Fruit fly (Drosophila melanogaster) whole organism, wandering third instar larva: ENCODE measurements around the gene Cypl.
A peak's percentile ranks its signal among the peaks of the same experiment; 100 is the strongest.

Source experiments
- Abd-B ChIP-seq: fragments of >200 bp; optimal IDR thresholded peaks from 2 replicates; lab custom pipeline; 2017; ENCODE audit warnings: missing biosample characterization, missing genetic modification characterization
- CG32264 ChIP-seq: fragments of 200-800 bp; sonication (Bioruptor generic); optimal IDR thresholded peaks from 2 replicates; lab custom pipeline; 2016; ENCODE audit warnings: missing biosample characterization, missing genetic modification characterization
- CG9705 ChIP-seq: fragments of 200-800 bp; sonication (Bioruptor generic); optimal IDR thresholded peaks from 2 replicates; lab custom pipeline; 2018; ENCODE audit warnings: missing biosample characterization, mild to moderate bottlenecking, missing genetic modification characterization
- CrebA ChIP-seq: fragments of 200-800 bp; sonication (Bioruptor generic); optimal IDR thresholded peaks from 2 replicates; lab custom pipeline; 2016; ENCODE audit warnings: missing biosample characterization, mild to moderate bottlenecking, missing genetic modification characterization, borderline replicate concordance
- Dfd ChIP-seq: fragments of >200 bp; optimal IDR thresholded peaks from 2 replicates; lab custom pipeline; 2017; ENCODE audit warnings: missing biosample characterization, missing genetic modification characterization
- Dif ChIP-seq: fragments of 200-275, 200-300 bp; sonication (Bioruptor generic); optimal IDR thresholded peaks from 2 replicates; lab custom pipeline; 2018; ENCODE audit warnings: missing biosample characterization, missing genetic modification characterization; ENCODE audit not compliant: partially characterized antibody
- GATAd ChIP-seq: sonication (Bioruptor generic); optimal IDR thresholded peaks from 2 replicates; lab custom pipeline; 2016; ENCODE audit warnings: missing biosample characterization, missing genetic modification characterization
- HLH106 ChIP-seq: fragments of 200-800 bp; optimal IDR thresholded peaks from 3 replicates; lab custom pipeline; 2019; ENCODE audit warnings: missing biosample characterization, mild to moderate bottlenecking, missing genetic modification characterization, moderate library complexity
- Hnf4 ChIP-seq: fragments of 200-800 bp; sonication (Bioruptor generic); optimal IDR thresholded peaks from 2 replicates; lab custom pipeline; 2016; ENCODE audit warnings: missing biosample characterization, mild to moderate bottlenecking, missing genetic modification characterization
- Hr78 ChIP-seq: fragments of >200 bp; optimal IDR thresholded peaks from 2 replicates; lab custom pipeline; 2017; ENCODE audit warnings: missing biosample characterization, missing genetic modification characterization
- Hr83 ChIP-seq: fragments of 200-300 bp; sonication (Bioruptor generic); optimal IDR thresholded peaks from 2 replicates; lab custom pipeline; 2016; ENCODE audit warnings: missing biosample characterization, mild to moderate bottlenecking, missing genetic modification characterization, moderate library complexity; ENCODE audit not compliant: poor library complexity, severe bottlenecking
- Jra ChIP-seq: sonication (Bioruptor generic); optimal IDR thresholded peaks from 2 replicates; lab custom pipeline; 2016; ENCODE audit warnings: missing biosample characterization, missing genetic modification characterization
- Mio ChIP-seq: sonication (Bioruptor generic); optimal IDR thresholded peaks from 2 replicates; lab custom pipeline; 2016; ENCODE audit warnings: missing biosample characterization, missing genetic modification characterization
- Myc ChIP-seq: fragments of >200 bp; optimal IDR thresholded peaks from 2 replicates; lab custom pipeline; 2017
- OdsH ChIP-seq: fragments of 200-800 bp; sonication (Bioruptor generic); optimal IDR thresholded peaks from 2 replicates; lab custom pipeline; 2016; ENCODE audit warnings: missing biosample characterization, mild to moderate bottlenecking, missing genetic modification characterization
- Sp1 ChIP-seq: fragments of 200-800 bp; sonication (Bioruptor generic); optimal IDR thresholded peaks from 3 replicates; lab custom pipeline; 2019; ENCODE audit warnings: missing biosample characterization, mild to moderate bottlenecking, missing genetic modification characterization, moderate library complexity
- Vsx2 ChIP-seq: fragments of 200-300, 225-300 bp; sonication (Bioruptor generic); optimal IDR thresholded peaks from 2 replicates; lab custom pipeline; 2018; ENCODE audit warnings: missing biosample characterization, missing genetic modification characterization; ENCODE audit not compliant: partially characterized antibody
- br ChIP-seq: fragments of 200-800 bp; sonication (Bioruptor generic); optimal IDR thresholded peaks from 2 replicates; lab custom pipeline; 2016; ENCODE audit warnings: missing biosample characterization, missing genetic modification characterization
- brk ChIP-seq: fragments of 200-800 bp; sonication (Bioruptor generic); optimal IDR thresholded peaks from 2 replicates; lab custom pipeline; 2016; ENCODE audit warnings: missing biosample characterization, mild to moderate bottlenecking, missing genetic modification characterization
- dl ChIP-seq, 2 experiments: fragments of 175-275, 200-275 bp in 1 of 2; fragments of 200-275 bp in 1 of 2; sonication (Bioruptor generic); optimal IDR thresholded peaks; lab custom pipeline; 2018; ENCODE audit warnings: mild to moderate bottlenecking in 2 of 2, missing biosample characterization in 2 of 2, missing genetic modification characterization in 2 of 2, moderate library complexity in 2 of 2; ENCODE audit not compliant: partially characterized antibody in 2 of 2, insufficient read depth in 1 of 2
- dmrt93B ChIP-seq: fragments of 200-800 bp; sonication (Bioruptor generic); optimal IDR thresholded peaks from 2 replicates; lab custom pipeline; 2018; ENCODE audit warnings: missing biosample characterization, mild to moderate bottlenecking, missing genetic modification characterization
- dsf ChIP-seq: sonication (Bioruptor generic); optimal IDR thresholded peaks from 2 replicates; lab custom pipeline; 2016; ENCODE audit warnings: missing biosample characterization, missing genetic modification characterization, borderline replicate concordance
- ey ChIP-seq: fragments of 200-800 bp; sonication (Bioruptor generic); optimal IDR thresholded peaks from 2 replicates; lab custom pipeline; 2016; ENCODE audit warnings: missing biosample characterization, missing genetic modification characterization
- foxo ChIP-seq, 2 experiments: fragments of 200-800 bp; sonication (Bioruptor generic); optimal IDR thresholded peaks; 2 replicates in 1 of 2; 3 replicates in 1 of 2; lab custom pipeline; 2016 to 2017; ENCODE audit warnings: missing biosample characterization in 2 of 2, missing genetic modification characterization in 2 of 2
- fru ChIP-seq: fragments of 200-800 bp; sonication (Bioruptor generic); optimal IDR thresholded peaks from 3 replicates; lab custom pipeline; 2016; ENCODE audit warnings: missing biosample characterization, mild to moderate bottlenecking, missing genetic modification characterization
- h ChIP-seq: fragments of 200-800 bp; sonication (Bioruptor generic); optimal IDR thresholded peaks from 3 replicates; lab custom pipeline; 2016; ENCODE audit warnings: missing biosample characterization, mild to moderate bottlenecking, missing genetic modification characterization
- pan ChIP-seq: fragments of >200 bp; optimal IDR thresholded peaks from 2 replicates; lab custom pipeline; 2017
- psq ChIP-seq: fragments of 200-800 bp; sonication (Bioruptor generic); optimal IDR thresholded peaks from 3 replicates; lab custom pipeline; 2017; ENCODE audit warnings: missing biosample characterization, mild to moderate bottlenecking, missing genetic modification characterization, moderate library complexity
- rgr ChIP-seq: fragments of 200-800 bp; sonication (Bioruptor generic); optimal IDR thresholded peaks from 3 replicates; lab custom pipeline; 2016; ENCODE audit warnings: missing biosample characterization, mild to moderate bottlenecking, missing genetic modification characterization
- sage ChIP-seq: fragments of 200-800 bp; sonication (Bioruptor generic); optimal IDR thresholded peaks from 2 replicates; lab custom pipeline; 2016; ENCODE audit warnings: missing biosample characterization, mild to moderate bottlenecking, missing genetic modification characterization
- sv ChIP-seq: fragments of 200-800 bp; sonication (Bioruptor generic); optimal IDR thresholded peaks from 3 replicates; lab custom pipeline; 2016; ENCODE audit warnings: missing biosample characterization, missing genetic modification characterization
- tai ChIP-seq: sonication (Bioruptor generic); optimal IDR thresholded peaks from 2 replicates; lab custom pipeline; 2016; ENCODE audit warnings: missing biosample characterization, missing genetic modification characterization

The Cypl gene

DNA sequence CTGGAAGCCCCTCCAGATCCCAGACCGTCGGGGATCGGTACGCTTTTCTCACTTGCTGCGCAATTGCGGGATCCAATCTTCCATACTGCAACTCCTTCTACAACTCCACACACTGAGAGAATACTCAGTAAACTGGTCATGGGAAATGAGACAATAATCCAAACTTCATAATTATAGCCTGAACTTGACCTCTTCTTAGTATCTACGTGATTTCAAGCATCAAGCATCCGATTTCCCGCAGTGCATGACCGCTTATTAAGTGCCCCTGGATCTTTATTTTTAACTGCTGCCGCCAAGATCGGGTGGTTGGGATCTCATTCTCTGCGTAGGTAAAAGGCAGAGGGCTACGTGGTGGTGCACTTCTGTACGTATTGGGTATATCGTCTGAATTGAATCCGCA lies 48.6 kb upstream of the Cypl start:
- no peak for TF ChIP-seq dmrt93B (GFP tag; lab: Kevin White, UChicago)
- no peak for TF ChIP-seq Dif (GFP tag; lab: Kevin White, UChicago)
- no peak for TF ChIP-seq GATAd (GFP tag; lab: Kevin White, UChicago)
- no peak for TF ChIP-seq dsf
- TF ChIP-seq Jra (GFP tag; lab: Kevin White, UChicago) = no peak
- TF ChIP-seq sv (GFP tag; lab: Kevin White, UChicago) = no peak
- no peak for TF ChIP-seq rgr (GFP tag; lab: Kevin White, UChicago)
- TF ChIP-seq Dfd (GFP tag; lab: Kevin White, UChicago) = no peak
- no peak for TF ChIP-seq tai
- TF ChIP-seq Hr83 (GFP tag; lab: Kevin White, UChicago) = no peak

DNA sequence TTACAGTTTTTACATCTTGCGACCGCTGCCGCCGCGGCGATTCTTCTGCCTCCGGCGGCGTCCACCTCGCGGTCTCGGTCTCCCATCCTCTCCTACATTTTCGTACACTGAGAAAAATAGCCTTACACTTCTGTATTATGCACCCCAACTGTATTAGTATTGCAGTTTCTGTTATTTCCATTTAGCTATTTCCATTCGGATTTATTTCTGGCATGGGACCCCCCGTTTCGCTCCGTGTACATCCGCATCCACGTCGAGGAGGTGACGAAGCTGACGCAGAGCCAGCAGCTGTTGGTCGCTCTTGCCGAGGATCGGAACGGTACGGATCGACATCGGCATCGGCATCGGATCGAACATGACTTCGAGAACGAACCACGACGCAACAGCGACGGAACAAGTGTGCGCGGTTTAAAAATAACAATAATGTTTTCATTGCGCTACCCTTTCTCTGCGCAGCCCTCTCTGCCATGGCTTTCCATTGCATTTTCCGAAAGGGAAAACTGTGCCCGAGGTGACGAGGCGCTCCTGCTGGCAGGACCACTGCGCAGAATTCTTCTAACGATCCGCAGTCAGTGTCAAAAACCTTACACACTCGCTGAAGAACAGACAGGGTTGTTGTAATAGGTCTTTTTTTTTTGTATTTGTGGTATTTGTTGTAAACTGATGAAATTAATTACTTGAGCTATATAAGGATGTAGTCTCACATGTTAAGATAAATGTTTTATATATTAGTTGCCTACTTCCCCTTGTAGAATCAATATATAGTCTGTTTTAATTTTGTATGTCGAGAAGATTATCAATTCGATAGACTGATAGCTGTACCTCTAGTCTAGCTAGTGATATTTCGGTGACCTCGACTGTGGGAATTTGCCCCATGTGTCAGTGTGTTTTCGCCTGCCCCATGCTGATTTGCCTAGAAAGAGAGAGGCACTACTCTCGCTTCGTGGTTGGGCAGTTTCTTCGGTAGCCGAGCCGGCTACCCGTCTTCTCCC lies 46.9 kb upstream of the Cypl start:
- TF ChIP-seq dl (GFP tag; optimal IDR thresholded peaks at IDR 0.05; lab: Kevin White, UChicago; ENCODE audit: insufficient read depth in 1 of 2, partially characterized antibody in 2 of 2) = no peak
- TF ChIP-seq sage (GFP tag; lab: Kevin White, UChicago) = no peak
- TF ChIP-seq ey (GFP tag; lab: Kevin White, UChicago) = peak; percentile 60
- TF ChIP-seq sv (GFP tag; lab: Kevin White, UChicago) = peak; percentile 81
- TF ChIP-seq fru = peak; percentile 58
- peak; percentile 3 for TF ChIP-seq CG9705
- TF ChIP-seq Myc = no peak
- peak; percentile 63 for TF ChIP-seq HLH106 (tag; lab: Kevin White, UChicago)
- no peak for TF ChIP-seq brk
- no peak for TF ChIP-seq Vsx2 (GFP tag; lab: Kevin White, UChicago)
- peak; percentile 0 for TF ChIP-seq OdsH (GFP tag; lab: Kevin White, UChicago)
- TF ChIP-seq Dif (GFP tag; lab: Kevin White, UChicago) = no peak
- TF ChIP-seq h (GFP tag; lab: Kevin White, UChicago) = peak; percentile 60
- peak; percentile 22 for TF ChIP-seq Sp1
- TF ChIP-seq dmrt93B (GFP tag; lab: Kevin White, UChicago) = peak; percentile 28
- TF ChIP-seq foxo (GFP tag; optimal IDR thresholded peaks at IDR 0.05; lab: Kevin White, UChicago) = peak in 1 of 2 experiments; percentile 53
- peak; percentile 9 for TF ChIP-seq psq (GFP tag; lab: Kevin White, UChicago)
- TF ChIP-seq CG32264 (GFP tag; lab: Kevin White, UChicago) = no peak
- TF ChIP-seq rgr (GFP tag; lab: Kevin White, UChicago) = peak; percentile 55
- TF ChIP-seq br (GFP tag; lab: Kevin White, UChicago) = peak; percentile 60

DNA sequence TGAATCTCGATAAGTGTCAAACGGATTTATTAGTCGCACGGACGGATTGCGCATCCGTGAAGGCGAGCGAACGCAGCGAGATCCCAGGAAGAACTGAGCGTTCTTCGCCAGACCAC lies 46.3 kb upstream of the Cypl start, which contains the start of gene Kah:
TSS of gene Kah (minus strand) at position 101 of the 116 bp plus-strand sequence.
- no peak for TF ChIP-seq Hnf4 (GFP tag; lab: Kevin White, UChicago)
- no peak for TF ChIP-seq CG9705
- no peak for TF ChIP-seq CG32264 (GFP tag; lab: Kevin White, UChicago)
- TF ChIP-seq GATAd (GFP tag; lab: Kevin White, UChicago) = no peak
- TF ChIP-seq OdsH (GFP tag; lab: Kevin White, UChicago) = no peak
- TF ChIP-seq sv (GFP tag; lab: Kevin White, UChicago) = no peak
- no peak for TF ChIP-seq pan (lab: Kevin White, UChicago)
- TF ChIP-seq fru = no peak
- TF ChIP-seq Abd-B (GFP tag; lab: Kevin White, UChicago) = no peak
- no peak for TF ChIP-seq Sp1
- no peak for TF ChIP-seq CrebA (GFP tag; lab: Kevin White, UChicago)
- TF ChIP-seq Hr83 (GFP tag; lab: Kevin White, UChicago) = no peak
- no peak for TF ChIP-seq Hr78 (GFP tag; lab: Kevin White, UChicago)

DNA sequence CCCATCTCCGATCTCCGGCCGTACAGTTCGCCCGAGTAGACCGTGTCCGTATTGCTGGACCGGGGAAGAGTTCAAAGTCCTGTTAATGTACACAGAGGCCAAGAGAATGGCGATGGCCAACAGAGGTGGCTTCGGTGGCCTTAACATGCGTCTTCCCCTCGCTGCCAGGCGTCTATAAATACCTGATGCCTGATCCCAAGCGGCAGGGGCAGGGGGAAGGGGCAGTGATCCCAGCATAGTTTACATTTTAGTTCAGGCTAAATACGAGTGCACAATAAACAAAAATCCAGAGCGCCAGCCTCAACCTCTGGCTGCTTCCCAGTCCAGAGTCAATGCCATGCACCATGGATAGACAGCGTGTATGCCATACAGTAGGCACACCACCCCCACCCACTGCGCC lies 45.1 kb upstream of the Cypl start:
- no peak for TF ChIP-seq Hnf4 (GFP tag; lab: Kevin White, UChicago)
- no peak for TF ChIP-seq CG32264 (GFP tag; lab: Kevin White, UChicago)
- no peak for TF ChIP-seq rgr (GFP tag; lab: Kevin White, UChicago)
- TF ChIP-seq Sp1 = no peak
- no peak for TF ChIP-seq Dfd (GFP tag; lab: Kevin White, UChicago)
- TF ChIP-seq Mio = no peak
- no peak for TF ChIP-seq Hr83 (GFP tag; lab: Kevin White, UChicago)
- TF ChIP-seq tai = no peak
- TF ChIP-seq CG9705 = no peak
